Worm (Caenorhabditis elegans): ENCODE data around the gene ida-1.
A peak's percentile ranks its signal among the peaks of the same experiment; 100 is the strongest.

The ida-1 gene

ce11 chrIII:5785273-5785929 lies 30.1 kb downstream of the ida-1 start, which contains the start of gene Y37B11A.3 (continued):
- TF ChIP-seq C16A3.4 (tag; optimal IDR thresholded peaks at IDR 0.05) (peak; percentile 77), C34B4.2 (tag; optimal IDR thresholded peaks at IDR 0.05) (no peak), nhr-237 (tag; optimal IDR thresholded peaks at IDR 0.05) (no peak), fkh-8 (tag; optimal IDR thresholded peaks at IDR 0.05) (peak; percentile 81), mep-1 (tag; optimal IDR thresholded peaks at IDR 0.05) (peak; percentile 85), snu-23 (GFP tag; optimal IDR thresholded peaks at IDR 0.05) (peak; percentile 85), ets-5 (GFP tag; IDR thresholded peaks at IDR 0.05) (no peak), unc-62 (GFP tag; optimal IDR thresholded peaks at IDR 0.05) (no peak), fkh-10 (GFP tag; optimal IDR thresholded peaks at IDR 0.05) (peak; percentile 11), swsn-7 (tag; optimal IDR thresholded peaks at IDR 0.05) (peak; percentile 81), ceh-88 (GFP tag; IDR thresholded peaks at IDR 0.05) (no peak), nhr-47 (tag; optimal IDR thresholded peaks at IDR 0.05) (peak; percentile 89), jun-1 (tag; optimal IDR thresholded peaks at IDR 0.05) (peak; percentile 67), xbp-1 (tag; optimal IDR thresholded peaks at IDR 0.05) (peak; percentile 77), isw-1 (GFP tag; IDR thresholded peaks at IDR 0.05) (peak; percentile 86), lin-13 (GFP tag; optimal IDR thresholded peaks at IDR 0.05) (peak; percentile 76), aha-1 (tag; optimal IDR thresholded peaks at IDR 0.05) (no peak), sptf-1 (tag; optimal IDR thresholded peaks at IDR 0.05) (no peak), unc-130 (tag; optimal IDR thresholded peaks at IDR 0.05) (no peak), sox-4 (tag; optimal IDR thresholded peaks at IDR 0.05) (peak; percentile 41), dsc-1 (tag; optimal IDR thresholded peaks at IDR 0.05) (peak; percentile 78), nhr-28 (tag; optimal IDR thresholded peaks at IDR 0.05) (no peak), tlp-1 (tag; optimal IDR thresholded peaks at IDR 0.05) (no peak), tbx-2 (tag; optimal IDR thresholded peaks at IDR 0.05) (peak; percentile 79), nhr-12 (tag; optimal IDR thresholded peaks at IDR 0.05) (no peak), nhr-77 (tag; optimal IDR thresholded peaks at IDR 0.05) (peak; percentile 70), hpl-2 (GFP tag; optimal IDR thresholded peaks at IDR 0.05) (peak; percentile 30), ceh-82 (tag; optimal IDR thresholded peaks at IDR 0.05) (peak; percentile 87), ceh-8 (GFP tag; optimal IDR thresholded peaks at IDR 0.05) (peak; percentile 73), elt-3 (tag; optimal IDR thresholded peaks at IDR 0.05) (peak in 2 of 6 experiments; percentile 54 to 67), nhr-85 (tag) (peak; percentile 88), ceh-90 (tag; optimal IDR thresholded peaks at IDR 0.05) (no peak), blmp-1 (tag; optimal IDR thresholded peaks at IDR 0.05) (peak; percentile 47), aly-2 (tag; optimal IDR thresholded peaks at IDR 0.05) (peak; percentile 76), ceh-63 (GFP tag; optimal IDR thresholded peaks at IDR 0.05) (no peak), mab-9 (GFP tag; IDR thresholded peaks at IDR 0.05) (peak; percentile 62), pax-3 (tag; optimal IDR thresholded peaks at IDR 0.05) (peak; percentile 71), lin-14 (GFP tag; optimal IDR thresholded peaks at IDR 0.05) (peak; percentile 87), ama-1 (optimal IDR thresholded peaks at IDR 0.05) (no peak), lin-39 (tag; optimal IDR thresholded peaks at IDR 0.05) (peak; percentile 20), grh-1 (GFP tag; IDR thresholded peaks at IDR 0.05) (peak; percentile 63), ztf-11 (tag; optimal IDR thresholded peaks at IDR 0.05) (peak in 1 of 2 experiments; percentile 51), ztf-4 (tag; optimal IDR thresholded peaks at IDR 0.05) (no peak), unc-86 (tag; optimal IDR thresholded peaks at IDR 0.05) (peak; percentile 67), pqm-1 (tag; optimal IDR thresholded peaks at IDR 0.05) (no peak), fkh-4 (tag; optimal IDR thresholded peaks at IDR 0.05; ENCODE audit: borderline replicate concordance) (peak; percentile 36), nhr-19 (GFP tag; conservative IDR thresholded peaks at IDR 0.05) (peak; percentile 86), sup-37 (GFP tag; optimal IDR thresholded peaks at IDR 0.05) (no peak), mef-2 (tag; optimal IDR thresholded peaks at IDR 0.05) (no peak), C04F5.9 (tag; optimal IDR thresholded peaks at IDR 0.05) (peak; percentile 6), hlh-4 (tag; optimal IDR thresholded peaks at IDR 0.05) (no peak)

Measured in whole organism, L1 larva.